Worm (Caenorhabditis elegans) whole organism, L4/young adult: Measurements from ENCODE around the gene C10E2.2.

ENCODE experiments used
- dao-5 ChIP-seq: sonication (generic microtip); optimal IDR thresholded peaks from 2 replicates; lab custom pipeline; 2016; ENCODE audit warnings: missing genotype, missing genetic modification characterization, moderate library complexity, missing compliant biosample characterization
- him-1 ChIP-seq: sonication (generic microtip); optimal IDR thresholded peaks from 2 replicates; lab custom pipeline; 2016; ENCODE audit warnings: missing genotype, missing genetic modification reagents, missing genetic modification characterization, missing compliant biosample characterization

ce11 chrX:16793470-16793869 is 48.4 kb downstream of the C10E2.2 start:
- no peak for TF ChIP-seq dao-5 (tag; lab: Kevin White, UChicago)
- no peak for TF ChIP-seq him-1
